Fruit fly (Drosophila melanogaster): ENCODE data around the gene Sap-r.

DNA sequence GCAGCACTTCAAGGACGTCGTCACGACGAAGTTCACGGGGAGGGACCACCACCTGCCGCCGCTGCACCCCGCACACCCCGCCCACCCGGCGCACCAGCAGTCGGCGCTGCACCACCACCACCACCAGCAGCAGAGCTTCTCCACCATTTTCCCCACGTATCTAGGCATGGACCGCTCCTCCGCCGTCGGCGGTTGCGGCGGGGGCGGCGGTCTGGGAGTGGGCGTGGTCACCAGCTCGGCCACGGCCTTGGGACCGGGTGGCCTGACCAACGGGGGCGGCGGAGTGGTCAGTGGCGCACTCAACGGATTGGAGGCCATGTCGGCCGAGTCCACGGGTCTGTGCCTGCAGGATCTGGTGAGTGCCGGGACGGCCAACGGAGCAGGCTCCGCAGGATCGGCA lies 27.2 kb upstream of the Sap-r start:
- no peak for TF ChIP-seq CG9727 (GFP tag; optimal IDR thresholded peaks at IDR 0.05)
- no peak for TF ChIP-seq CG11398 (GFP tag; optimal IDR thresholded peaks at IDR 0.05)
- no peak for TF ChIP-seq CG18476 (GFP tag; optimal IDR thresholded peaks at IDR 0.05)
- TF ChIP-seq CG3163 (GFP tag; optimal IDR thresholded peaks at IDR 0.05) = no peak
- no peak for TF ChIP-seq CG8281 (tag; optimal IDR thresholded peaks at IDR 0.05)
- TF ChIP-seq Scr (GFP tag; IDR thresholded peaks at IDR 0.05; ENCODE audit: partially characterized antibody) = no peak
